Fruit fly (Drosophila melanogaster): ENCODE results near the gene fz2.
A peak's percentile ranks its signal among the peaks of the same experiment; 100 is the strongest.

The fz2 gene

dm6 chr3L:19184042-19184743, 51.0 kb downstream of the fz2 start (continued):
- TF ChIP-seq sd (tag; optimal IDR thresholded peaks at IDR 0.05) (no peak), Kr (GFP tag; optimal IDR thresholded peaks at IDR 0.05) (peak; percentile 89), hth (optimal IDR thresholded peaks at IDR 0.05) (peak; percentile 42), CrebB (tag; optimal IDR thresholded peaks at IDR 0.05) (no peak), cad (GFP tag; optimal IDR thresholded peaks at IDR 0.05) (no peak), sob (GFP tag; IDR thresholded peaks at IDR 0.05) (no peak), disco-r (GFP tag; optimal IDR thresholded peaks at IDR 0.05) (no peak), shn (GFP tag; optimal IDR thresholded peaks at IDR 0.05) (no peak), CG11398 (GFP tag; optimal IDR thresholded peaks at IDR 0.05) (no peak), CG7928 (GFP tag; optimal IDR thresholded peaks at IDR 0.05) (no peak), lilli (GFP tag; optimal IDR thresholded peaks at IDR 0.05) (no peak), gsb (GFP tag; IDR thresholded peaks at IDR 0.05) (no peak), Bgb (GFP tag; IDR thresholded peaks at IDR 0.05; ENCODE audit: partially characterized antibody) (no peak), onecut (GFP tag; IDR thresholded peaks at IDR 0.05) (no peak), CG8089 (GFP tag; optimal IDR thresholded peaks at IDR 0.05) (no peak), MTF-1 (GFP tag; optimal IDR thresholded peaks at IDR 0.05; ENCODE audit: borderline replicate concordance) (peak; percentile 24), ATbp (GFP tag; optimal IDR thresholded peaks at IDR 0.05) (no peak), zfh2 (GFP tag; optimal IDR thresholded peaks at IDR 0.05) (no peak), CG2889 (GFP tag; IDR thresholded peaks at IDR 0.05) (no peak), CG1529 (GFP tag; optimal IDR thresholded peaks at IDR 0.05) (no peak), pzg (GFP tag; optimal IDR thresholded peaks at IDR 0.05) (no peak), fd102C (GFP tag; optimal IDR thresholded peaks at IDR 0.05) (peak; percentile 81), amos (GFP tag; IDR thresholded peaks at IDR 0.05; ENCODE audit: partially characterized antibody) (no peak), Optix (GFP tag; IDR thresholded peaks at IDR 0.05) (no peak), lola (GFP tag; optimal IDR thresholded peaks at IDR 0.05) (peak in 1 of 3 experiments; percentile 23), slou (GFP tag; optimal IDR thresholded peaks at IDR 0.05) (no peak), Lpt (GFP tag; optimal IDR thresholded peaks at IDR 0.05) (no peak), CG2202 (tag; optimal IDR thresholded peaks at IDR 0.05) (peak; percentile 43), Hr39 (optimal IDR thresholded peaks at IDR 0.05) (no peak), CG13894 (tag; optimal IDR thresholded peaks at IDR 0.05) (no peak), ro (GFP tag; IDR thresholded peaks at IDR 0.05) (no peak), Stat92E (GFP tag; optimal IDR thresholded peaks at IDR 0.05) (peak in 1 of 3 experiments; percentile 64), Sox100B (GFP tag; optimal IDR thresholded peaks at IDR 0.05) (no peak), vfl (GFP tag; optimal IDR thresholded peaks at IDR 0.05) (no peak), Dip2 (GFP tag; IDR thresholded peaks at IDR 0.05) (no peak), ham (GFP tag; IDR thresholded peaks at IDR 0.05) (no peak), Taf1 (GFP tag; IDR thresholded peaks at IDR 0.05) (no peak), CG7271 (tag; optimal IDR thresholded peaks at IDR 0.05) (peak; percentile 33), fd3F (GFP tag; optimal IDR thresholded peaks at IDR 0.05) (no peak), mld (GFP tag; IDR thresholded peaks at IDR 0.05; ENCODE audit: partially characterized antibody) (no peak), CG31388 (GFP tag; optimal IDR thresholded peaks at IDR 0.05) (no peak), Side (GFP tag; optimal IDR thresholded peaks at IDR 0.05) (no peak), yki (optimal IDR thresholded peaks at IDR 0.05) (no peak), CG17829 (tag; optimal IDR thresholded peaks at IDR 0.05) (peak; percentile 10), wdn (GFP tag; IDR thresholded peaks at IDR 0.05) (no peak), Hmr (GFP tag; optimal IDR thresholded peaks at IDR 0.05) (no peak), Hsf (GFP tag; optimal IDR thresholded peaks at IDR 0.05) (no peak), z (GFP tag; IDR thresholded peaks at IDR 0.05) (no peak), CG32532 (GFP tag; IDR thresholded peaks at IDR 0.05) (no peak), kni (GFP tag; optimal IDR thresholded peaks at IDR 0.05) (peak; percentile 84), jing (GFP tag; optimal IDR thresholded peaks at IDR 0.05) (no peak)
